Worm (Caenorhabditis elegans) whole organism, young adult: Measurements from ENCODE around the gene lsm-8.

Experiments used
- rcor-1 ChIP-seq: fragments of 200-800 bp; sonication (Bioruptor generic); IDR thresholded peaks from 2 replicates; pipeline ENCODE4 v1.3.6; 2022; ENCODE audit warnings: missing genetic modification reagents, missing genetic modification characterization, missing compliant biosample characterization
- tbp1 ChIP-seq: fragments of 200-800 bp; sonication (Bioruptor generic); optimal IDR thresholded peaks from 2 replicates; lab custom pipeline; 2018; ENCODE audit warnings: mild to moderate bottlenecking, missing genetic modification characterization, missing compliant biosample characterization

The lsm-8 gene

ce11 chrIV:6378398-6378797 is 52.1 kb downstream of the lsm-8 start:
- no peak for TF ChIP-seq rcor-1 (GFP tag; lab: Robert Waterston, UW)
- TF ChIP-seq tbp1: no peak
